Worm (Caenorhabditis elegans): ENCODE measurements around the gene pitr-5.

The pitr-5 gene

ce11 chrV:7237133-7237532 is 52.5 kb downstream of the pitr-5 start, which contains the start of gene hyls-1:
hyls-1 (plus strand) TSS chrV:7237381.
- TF ChIP-seq nhr-77 (tag; optimal IDR thresholded peaks at IDR 0.05) (peak; percentile 59), nhr-85 (tag) (peak; percentile 94), nhr-84 (tag; optimal IDR thresholded peaks at IDR 0.05) (no peak), dsc-1 (tag; optimal IDR thresholded peaks at IDR 0.05) (peak; percentile 82), dpl-1 (GFP tag; optimal IDR thresholded peaks at IDR 0.05) (peak; percentile 94 to 95 (median 95)), unc-86 (tag; optimal IDR thresholded peaks at IDR 0.05) (peak; percentile 81), fkh-8 (tag; optimal IDR thresholded peaks at IDR 0.05) (peak; percentile 68), tbx-2 (tag; optimal IDR thresholded peaks at IDR 0.05) (peak; percentile 88), alr-1 (tag; optimal IDR thresholded peaks at IDR 0.05; ENCODE audit: borderline replicate concordance) (no peak), hpl-2 (GFP tag; optimal IDR thresholded peaks at IDR 0.05) (peak; percentile 75), zag-1 (tag; optimal IDR thresholded peaks at IDR 0.05) (no peak), C34B4.2 (tag; optimal IDR thresholded peaks at IDR 0.05) (no peak), mep-1 (tag; optimal IDR thresholded peaks at IDR 0.05) (peak; percentile 80), rnt-1 (tag; optimal IDR thresholded peaks at IDR 0.05) (peak; percentile 90), elt-2 (tag; optimal IDR thresholded peaks at IDR 0.05) (peak; percentile 15), lin-15B (tag; optimal IDR thresholded peaks at IDR 0.05) (peak; percentile 89), hlh-17 (GFP tag; optimal IDR thresholded peaks at IDR 0.05; ENCODE audit: borderline replicate concordance) (no peak), fkh-10 (GFP tag; optimal IDR thresholded peaks at IDR 0.05) (peak; percentile 37), vab-15 (tag; optimal IDR thresholded peaks at IDR 0.05) (peak; percentile 2), hlh-4 (tag; optimal IDR thresholded peaks at IDR 0.05) (no peak), lin-14 (GFP tag; optimal IDR thresholded peaks at IDR 0.05) (peak; percentile 81), mab-9 (GFP tag; IDR thresholded peaks at IDR 0.05) (no peak), lin-39 (tag; optimal IDR thresholded peaks at IDR 0.05) (peak; percentile 74), nhr-12 (tag; optimal IDR thresholded peaks at IDR 0.05) (no peak), pag-3 (tag; optimal IDR thresholded peaks at IDR 0.05; ENCODE audit: borderline replicate concordance, insufficient read depth) (no peak), lin-13 (GFP tag; optimal IDR thresholded peaks at IDR 0.05) (peak; percentile 82), ceh-90 (tag; optimal IDR thresholded peaks at IDR 0.05) (no peak), ceh-88 (GFP tag; IDR thresholded peaks at IDR 0.05) (peak; percentile 74; the same call in 1 of the 2 replicates), tlp-1 (tag; optimal IDR thresholded peaks at IDR 0.05) (no peak), nhr-90 (tag; optimal IDR thresholded peaks at IDR 0.05; ENCODE audit: poor library complexity) (peak; percentile 89), unc-62 (GFP tag; optimal IDR thresholded peaks at IDR 0.05) (no peak), nhr-71 (tag; optimal IDR thresholded peaks at IDR 0.05) (peak; percentile 92), lin-35 (GFP tag; optimal IDR thresholded peaks at IDR 0.05) (peak; percentile 94 to 97), blmp-1 (tag; optimal IDR thresholded peaks at IDR 0.05) (peak; percentile 73), C16A3.4 (tag; optimal IDR thresholded peaks at IDR 0.05) (peak; percentile 89), nhr-237 (tag; optimal IDR thresholded peaks at IDR 0.05) (peak; percentile 51), xbp-1 (tag; optimal IDR thresholded peaks at IDR 0.05) (peak; percentile 88), aly-2 (tag; optimal IDR thresholded peaks at IDR 0.05) (peak; percentile 32), ceh-63 (GFP tag; optimal IDR thresholded peaks at IDR 0.05) (no peak), sup-37 (GFP tag; optimal IDR thresholded peaks at IDR 0.05) (peak; percentile 35), ceh-8 (GFP tag; optimal IDR thresholded peaks at IDR 0.05) (peak; percentile 44), lsy-2 (tag; optimal IDR thresholded peaks at IDR 0.05) (peak; percentile 88), skn-1 (tag; optimal IDR thresholded peaks at IDR 0.05) (peak; percentile 95), pax-3 (tag; optimal IDR thresholded peaks at IDR 0.05) (no peak), C04F5.9 (tag; optimal IDR thresholded peaks at IDR 0.05) (peak; percentile 48), efl-3 (GFP tag; optimal IDR thresholded peaks at IDR 0.05) (no peak), swsn-7 (tag; optimal IDR thresholded peaks at IDR 0.05) (peak; percentile 85), fos-1 (tag; optimal IDR thresholded peaks at IDR 0.05) (peak; percentile 52), egl-13 (tag; optimal IDR thresholded peaks at IDR 0.05) (peak; percentile 69), ets-5 (GFP tag; IDR thresholded peaks at IDR 0.05) (no peak), nhr-47 (tag; optimal IDR thresholded peaks at IDR 0.05) (peak; percentile 92), nhr-11 (tag; optimal IDR thresholded peaks at IDR 0.05) (peak; percentile 48), snu-23 (GFP tag; optimal IDR thresholded peaks at IDR 0.05) (peak; percentile 92)

Data from whole organism, L1 larva.